Worm (Caenorhabditis elegans) whole organism, young adult: ENCODE measurements around the gene F54H12.7.

ENCODE experiments used
- B0336.3 ChIP-seq: fragments of 200-800 bp; sonication (Bioruptor generic); IDR thresholded peaks from 2 replicates; pipeline ENCODE4 v1.3.6; 2022; ENCODE audit warnings: missing genetic modification characterization, missing compliant biosample characterization
- C06A6.2 ChIP-seq: fragments of 200-800 bp; sonication (Bioruptor generic); conservative IDR thresholded peaks from 2 replicates; pipeline ENCODE4 v1.3.6; 2022; ENCODE audit warnings: missing genetic modification characterization, missing compliant biosample characterization
- D2030.7 ChIP-seq: fragments of 200-800 bp; sonication (Bioruptor generic); IDR thresholded peaks from 2 replicates; pipeline ENCODE4 v1.3.6; 2022; ENCODE audit warnings: missing genetic modification reagents, missing genetic modification characterization, missing compliant biosample characterization
- F37B4.10 ChIP-seq: fragments of 200-800 bp; sonication (Bioruptor generic); IDR thresholded peaks from 2 replicates; pipeline ENCODE4 v1.3.6; 2022; ENCODE audit warnings: missing genetic modification characterization, missing compliant biosample characterization
- F55B11.4 ChIP-seq: sonication (generic microtip); optimal IDR thresholded peaks from 2 replicates; lab custom pipeline; 2016; ENCODE audit warnings: missing compliant biosample characterization, missing genetic modification characterization, borderline replicate concordance; ENCODE audit not compliant: insufficient read depth
- F57A8.1 ChIP-seq: fragments of 200-800 bp; sonication (Bioruptor generic); optimal IDR thresholded peaks from 2 replicates; lab custom pipeline; 2018; ENCODE audit warnings: mild to moderate bottlenecking, missing genetic modification characterization, moderate library complexity, missing compliant biosample characterization
- K12H6.12 ChIP-seq: fragments of 200-800 bp; sonication (Bioruptor generic); optimal IDR thresholded peaks from 2 replicates; lab custom pipeline; 2018; ENCODE audit warnings: mild to moderate bottlenecking, missing genetic modification characterization, missing compliant biosample characterization
- T26A5.8 ChIP-seq: sonication (generic microtip); optimal IDR thresholded peaks from 2 replicates; lab custom pipeline; 2016; ENCODE audit warnings: missing genetic modification characterization, missing compliant biosample characterization
- Y53G8AR.9 ChIP-seq: fragments of 200-800 bp; sonication (Bioruptor generic); conservative IDR thresholded peaks from 2 replicates; pipeline ENCODE4 v1.3.6; 2022; ENCODE audit warnings: missing genetic modification reagents, missing genetic modification characterization, missing compliant biosample characterization
- akir-1 ChIP-seq: fragments of 200-800 bp; sonication (Bioruptor generic); optimal IDR thresholded peaks from 2 replicates; lab custom pipeline; 2018; ENCODE audit warnings: mild to moderate bottlenecking, missing genetic modification characterization, moderate library complexity, missing compliant biosample characterization
- ama-1 ChIP-seq, 3 experiments: fragments of 150-350 bp in 1 of 3; sonication (generic microtip) in 2 of 3; optimal IDR thresholded peaks; 2 replicates each; lab custom pipeline; 2014 to 2018; ENCODE audit warnings: missing biosample characterization in 2 of 3, missing genetic modification characterization in 2 of 3, missing genetic modification reagents in 2 of 3
- aptf-3 ChIP-seq: fragments of 200-800 bp; sonication (Bioruptor generic); IDR thresholded peaks from 2 replicates; pipeline ENCODE4 v1.3.6; 2022; ENCODE audit warnings: missing genetic modification characterization, missing compliant biosample characterization
- atf-7 ChIP-seq: sonication (generic microtip); optimal IDR thresholded peaks from 2 replicates; lab custom pipeline; 2017; ENCODE audit warnings: mild to moderate bottlenecking, missing genetic modification characterization, missing compliant biosample characterization
- athp-1 ChIP-seq: sonication (generic microtip); optimal IDR thresholded peaks from 2 replicates; lab custom pipeline; 2017; ENCODE audit warnings: mild to moderate bottlenecking, missing genetic modification characterization, missing compliant biosample characterization
- attf-3 ChIP-seq: fragments of 200-800 bp; sonication (Bioruptor generic); conservative IDR thresholded peaks from 2 replicates; pipeline ENCODE4 v1.3.6; 2022; ENCODE audit warnings: missing genetic modification reagents, missing genetic modification characterization, missing compliant biosample characterization
- attf-6 ChIP-seq: fragments of 200-800 bp; sonication (Bioruptor generic); IDR thresholded peaks from 2 replicates; pipeline ENCODE4 v1.3.6; 2022; ENCODE audit warnings: missing genetic modification reagents, missing genetic modification characterization, missing compliant biosample characterization
- cebp-1 ChIP-seq, 2 experiments: fragments of 200-800 bp in 1 of 2; sonication (Bioruptor generic) in 1 of 2; sonication (generic microtip) in 1 of 2; IDR thresholded peaks in 1 of 2; optimal IDR thresholded peaks in 1 of 2; 2 replicates each; pipeline versions ENCODE4 v1.3.6 to Lab custom; 2017 to 2022; ENCODE audit warnings: missing compliant biosample characterization in 2 of 2, missing genetic modification characterization in 2 of 2, mild to moderate bottlenecking in 1 of 2, missing genetic modification reagents in 1 of 2, moderate library complexity in 1 of 2
- ceh-79 ChIP-seq: sonication (generic microtip); optimal IDR thresholded peaks from 2 replicates; lab custom pipeline; 2017; ENCODE audit warnings: mild to moderate bottlenecking, missing genetic modification characterization, missing compliant biosample characterization
- dpl-1 ChIP-seq: fragments of 150-350 bp; optimal IDR thresholded peaks from 2 replicates; lab custom pipeline; 2014; ENCODE audit warnings: missing biosample characterization, missing genetic modification reagents, missing genetic modification characterization
- egl-18 ChIP-seq: fragments of 200-800 bp; sonication (Bioruptor generic); IDR thresholded peaks from 2 replicates; pipeline ENCODE4 v1.3.6; 2022; ENCODE audit warnings: missing genetic modification reagents, missing genetic modification characterization, missing compliant biosample characterization
- hlh-12 ChIP-seq: sonication (generic microtip); optimal IDR thresholded peaks from 2 replicates; lab custom pipeline; 2016; ENCODE audit warnings: missing genetic modification characterization, missing compliant biosample characterization
- hmg-1.2 ChIP-seq: fragments of 200-800 bp; sonication (Bioruptor generic); IDR thresholded peaks from 2 replicates; pipeline ENCODE4 v1.3.6; 2022; ENCODE audit warnings: missing genetic modification reagents, missing genetic modification characterization, missing compliant biosample characterization
- hsf-1 ChIP-seq: fragments of 200-800 bp; sonication (Bioruptor generic); IDR thresholded peaks from 2 replicates; pipeline ENCODE4 v1.3.6; 2022; ENCODE audit warnings: missing genetic modification reagents, missing genetic modification characterization, missing compliant biosample characterization
- let-526 ChIP-seq: fragments of 200-800 bp; sonication (Bioruptor generic); IDR thresholded peaks from 2 replicates; pipeline ENCODE4 v1.3.6; 2022; ENCODE audit warnings: missing genetic modification reagents, missing genetic modification characterization, missing compliant biosample characterization
- lin-40 ChIP-seq: sonication (generic microtip); optimal IDR thresholded peaks from 2 replicates; lab custom pipeline; 2016; ENCODE audit warnings: missing genetic modification characterization, mild to moderate bottlenecking, missing compliant biosample characterization, missing genotype, missing genetic modification reagents
- lin-54 ChIP-seq: fragments of 200-800 bp; sonication (Bioruptor generic); optimal IDR thresholded peaks from 2 replicates; lab custom pipeline; 2018; ENCODE audit warnings: mild to moderate bottlenecking, missing genetic modification characterization, missing compliant biosample characterization
- lir-1 ChIP-seq: fragments of 200-800 bp; sonication (Bioruptor generic); conservative IDR thresholded peaks from 2 replicates; pipeline ENCODE4 v1.3.6; 2022; ENCODE audit warnings: missing genetic modification reagents, missing genetic modification characterization, missing compliant biosample characterization
- madf-3 ChIP-seq: fragments of 200-800 bp; sonication (Bioruptor generic); IDR thresholded peaks from 2 replicates; pipeline ENCODE4 v1.3.6; 2022; ENCODE audit warnings: missing genetic modification reagents, missing genetic modification characterization, missing compliant biosample characterization
- madf-8 ChIP-seq: fragments of 200-800 bp; sonication (Bioruptor generic); conservative IDR thresholded peaks from 2 replicates; pipeline ENCODE4 v1.3.6; 2022; ENCODE audit warnings: missing genetic modification reagents, missing genetic modification characterization, missing compliant biosample characterization
- mes-4 ChIP-seq: sonication (generic microtip); optimal IDR thresholded peaks from 2 replicates; lab custom pipeline; 2016; ENCODE audit warnings: missing genotype, missing genetic modification characterization, missing compliant biosample characterization
- mxl-1 ChIP-seq: sonication (generic microtip); optimal IDR thresholded peaks from 2 replicates; lab custom pipeline; 2016; ENCODE audit warnings: missing genetic modification characterization, missing compliant biosample characterization
- nfya-2 ChIP-seq: fragments of 200-800 bp; sonication (Bioruptor generic); IDR thresholded peaks from 2 replicates; pipeline ENCODE4 v1.3.6; 2022; ENCODE audit warnings: missing genetic modification reagents, missing genetic modification characterization, missing compliant biosample characterization
- pha-4 ChIP-seq: fragments of 150-350 bp; sonication (generic microtip); optimal IDR thresholded peaks from 2 replicates; lab custom pipeline; 2014; ENCODE audit warnings: missing biosample characterization, missing genetic modification reagents, missing genetic modification characterization
- sdz-38 ChIP-seq: sonication (generic microtip); optimal IDR thresholded peaks from 2 replicates; lab custom pipeline; 2016; ENCODE audit warnings: missing genotype, missing genetic modification characterization, missing compliant biosample characterization
- snpc-3.4 ChIP-seq: sonication (generic microtip); optimal IDR thresholded peaks from 2 replicates; lab custom pipeline; 2017; ENCODE audit warnings: missing genetic modification characterization, mild to moderate bottlenecking, missing compliant biosample characterization, antibody characterized with exemption, moderate library complexity, missing genotype, missing genetic modification reagents
- tbx-9 ChIP-seq: sonication (generic microtip); optimal IDR thresholded peaks from 2 replicates; lab custom pipeline; 2016; ENCODE audit warnings: borderline replicate concordance, missing genetic modification characterization, inconsistent platforms, missing compliant biosample characterization
- unc-62 ChIP-seq: fragments of 150-350 bp; optimal IDR thresholded peaks from 2 replicates; lab custom pipeline; 2014; ENCODE audit warnings: missing biosample characterization, missing genetic modification reagents, missing genetic modification characterization
- xnd-1 ChIP-seq: sonication (generic microtip); optimal IDR thresholded peaks from 2 replicates; lab custom pipeline; 2016; ENCODE audit warnings: missing genotype, missing genetic modification reagents, missing genetic modification characterization, missing compliant biosample characterization
- ztf-18 ChIP-seq: sonication (generic microtip); optimal IDR thresholded peaks from 2 replicates; lab custom pipeline; 2016; ENCODE audit warnings: missing genotype, mild to moderate bottlenecking, missing genetic modification characterization, missing compliant biosample characterization
- ztf-28 ChIP-seq: fragments of 200-800 bp; sonication (Bioruptor generic); IDR thresholded peaks from 2 replicates; pipeline ENCODE4 v1.3.6; 2022; ENCODE audit warnings: missing genetic modification reagents, missing genetic modification characterization, missing compliant biosample characterization

The F54H12.7 gene

ce11 chrIII:7928549-7929129 is 40.5 kb upstream of the F54H12.7 start, which contains the start of the genes C29E4.13 and npp-15 (continued):
- TF ChIP-seq hmg-1.2 (GFP tag; lab: Robert Waterston, UW) (no peak), T26A5.8 (tag; lab: Kevin White, UChicago) (no peak), mxl-1 (tag; lab: Kevin White, UChicago) (no peak), F55B11.4 (no peak), atf-7 (tag; lab: Kevin White, UChicago) (no peak), F37B4.10 (GFP tag; lab: Robert Waterston, UW) (no peak), hlh-12 (tag; lab: Kevin White, UChicago) (no peak), ceh-79 (tag; lab: Kevin White, UChicago) (no peak), lin-40 (tag; lab: Kevin White, UChicago) (no peak), ama-1 (optimal IDR thresholded peaks at IDR 0.05; lab: Kevin White, UChicago) (no peak), ama-1 (GFP tag; optimal IDR thresholded peaks at IDR 0.05; lab: Kevin White, UChicago) (no peak), Y53G8AR.9 (GFP tag; lab: Robert Waterston, UW) (no peak), lin-54 (peak; percentile 55), nfya-2 (no peak), hsf-1 (GFP tag; lab: Robert Waterston, UW) (no peak), attf-3 (peak; percentile 53; the same call in 1 of the 2 replicates), let-526 (GFP tag; lab: Robert Waterston, UW) (no peak), aptf-3 (GFP tag; lab: Robert Waterston, UW) (no peak), akir-1 (GFP tag; lab: Kevin White, UChicago) (no peak)

- TF ChIP-seq xnd-1 (tag; lab: Kevin White, UChicago) (no peak), F57A8.1 (no peak), athp-1 (tag; lab: Kevin White, UChicago) (no peak), cebp-1 (GFP tag; IDR thresholded peaks at IDR 0.05; lab: Robert Waterston, UW) (no peak), cebp-1 (tag; optimal IDR thresholded peaks at IDR 0.05; lab: Kevin White, UChicago) (peak; percentile 85), K12H6.12 (tag; lab: Kevin White, UChicago) (no peak), D2030.7 (no peak)
These were observed 35.9 kb upstream of the F54H12.7 start, which contains the start of gene ran-2 for ce11 chrIII:7933235-7933634. Gene ran-2, plus strand, starts transcription at chrIII:7933535.

ce11 chrIII:7937548-7937947 is 31.6 kb upstream of the F54H12.7 start, which contains the start of gene C29E4.10:
Gene C29E4.10, plus strand, starts transcription at chrIII:7937848.
- TF ChIP-seq sdz-38 (tag; lab: Kevin White, UChicago), result no peak
- no peak for TF ChIP-seq unc-62 (GFP tag; lab: Kevin White, UChicago)
- TF ChIP-seq lir-1, result no peak
- TF ChIP-seq pha-4, result no peak
- no peak for TF ChIP-seq attf-6 (GFP tag; lab: Robert Waterston, UW)
- no peak for TF ChIP-seq B0336.3
- TF ChIP-seq ztf-28, result no peak
- TF ChIP-seq ama-1 (optimal IDR thresholded peaks at IDR 0.05; lab: Kevin White, UChicago), result no peak
- no peak for TF ChIP-seq ama-1 (GFP tag; optimal IDR thresholded peaks at IDR 0.05; lab: Kevin White, UChicago)
- no peak for TF ChIP-seq madf-8 (GFP tag; lab: Robert Waterston, UW)
- no peak for TF ChIP-seq tbx-9
- no peak for TF ChIP-seq F57A8.1
- no peak for TF ChIP-seq egl-18 (GFP tag; lab: Robert Waterston, UW)
- TF ChIP-seq C06A6.2, result no peak
- no peak for TF ChIP-seq mes-4
- no peak for TF ChIP-seq dpl-1 (GFP tag; lab: Kevin White, UChicago)
- no peak for TF ChIP-seq madf-3 (GFP tag; lab: Robert Waterston, UW)
- no peak for TF ChIP-seq T26A5.8 (tag; lab: Kevin White, UChicago)
- TF ChIP-seq D2030.7, result no peak
- TF ChIP-seq ztf-18 (tag; lab: Kevin White, UChicago), result no peak
- TF ChIP-seq snpc-3.4 (tag; lab: Kevin White, UChicago), result no peak
- TF ChIP-seq, all 124 proteins: peak for 0
